Worm (Caenorhabditis elegans) whole organism, young adult: ENCODE results near the gene chil-24.

Experiments
- F57A8.1 ChIP-seq: fragments of 200-800 bp; sonication (Bioruptor generic); optimal IDR thresholded peaks from 2 replicates; lab custom pipeline; 2018; ENCODE audit warnings: mild to moderate bottlenecking, missing genetic modification characterization, moderate library complexity, missing compliant biosample characterization
- ama-1 ChIP-seq, 3 experiments: fragments of 150-350 bp in 1 of 3; sonication (generic microtip) in 2 of 3; optimal IDR thresholded peaks; 2 replicates each; lab custom pipeline; 2014 to 2018; ENCODE audit warnings: missing biosample characterization in 2 of 3, missing genetic modification characterization in 2 of 3, missing genetic modification reagents in 2 of 3
- ceh-58 ChIP-seq: fragments of 200-800 bp; sonication (Bioruptor generic); IDR thresholded peaks from 2 replicates; pipeline ENCODE4 v1.3.6; 2022; ENCODE audit warnings: missing genetic modification characterization, missing compliant biosample characterization
- chd-7 ChIP-seq: sonication (generic microtip); optimal IDR thresholded peaks from 2 replicates; lab custom pipeline; 2016; ENCODE audit warnings: mild to moderate bottlenecking, missing genetic modification characterization, moderate library complexity, missing compliant biosample characterization
- him-1 ChIP-seq: sonication (generic microtip); optimal IDR thresholded peaks from 2 replicates; lab custom pipeline; 2016; ENCODE audit warnings: missing genotype, missing genetic modification reagents, missing genetic modification characterization, missing compliant biosample characterization
- pha-4 ChIP-seq: fragments of 150-350 bp; sonication (generic microtip); optimal IDR thresholded peaks from 2 replicates; lab custom pipeline; 2014; ENCODE audit warnings: missing biosample characterization, missing genetic modification reagents, missing genetic modification characterization
- repo-1 ChIP-seq: sonication (generic microtip); optimal IDR thresholded peaks from 2 replicates; lab custom pipeline; 2017; ENCODE audit warnings: mild to moderate bottlenecking, missing genetic modification characterization, missing compliant biosample characterization
- rpc-1 ChIP-seq, 2 experiments: fragments of 150-350 bp in 1 of 2; sonication (generic microtip) in 1 of 2; optimal IDR thresholded peaks; 2 replicates each; lab custom pipeline; 2014 to 2018; ENCODE audit warnings: missing biosample characterization in 1 of 2, missing genetic modification characterization in 1 of 2, missing genetic modification reagents in 1 of 2, missing genotype in 1 of 2
- snpc-4 ChIP-seq, 5 experiments: fragments of 150-350 bp in 1 of 5; sonication (generic microtip) in 4 of 5; optimal IDR thresholded peaks; 2 replicates each; lab custom pipeline; 2014 to 2018; ENCODE audit warnings: missing genetic modification characterization in 5 of 5, missing biosample characterization in 3 of 5, antibody characterized with exemption in 2 of 5, mild to moderate bottlenecking in 2 of 5, missing compliant biosample characterization in 2 of 5, missing genotype in 2 of 5, moderate library complexity in 2 of 5, missing genetic modification reagents in 1 of 5
- somi-1 ChIP-seq: fragments of 200-800 bp; sonication (Bioruptor generic); optimal IDR thresholded peaks from 2 replicates; lab custom pipeline; 2018; ENCODE audit warnings: mild to moderate bottlenecking, missing genetic modification characterization, missing compliant biosample characterization
- unc-130 ChIP-seq: sonication (generic microtip); optimal IDR thresholded peaks from 2 replicates; lab custom pipeline; 2016; ENCODE audit warnings: missing genetic modification reagents, missing genetic modification characterization, missing compliant biosample characterization
- ztf-18 ChIP-seq: sonication (generic microtip); optimal IDR thresholded peaks from 2 replicates; lab custom pipeline; 2016; ENCODE audit warnings: missing genotype, mild to moderate bottlenecking, missing genetic modification characterization, missing compliant biosample characterization
- ztf-25 ChIP-seq: fragments of 200-800 bp; sonication (Bioruptor generic); IDR thresholded peaks from 2 replicates; pipeline ENCODE4 v1.3.6; 2022; ENCODE audit warnings: missing genetic modification reagents, missing genetic modification characterization, missing compliant biosample characterization

DNA sequence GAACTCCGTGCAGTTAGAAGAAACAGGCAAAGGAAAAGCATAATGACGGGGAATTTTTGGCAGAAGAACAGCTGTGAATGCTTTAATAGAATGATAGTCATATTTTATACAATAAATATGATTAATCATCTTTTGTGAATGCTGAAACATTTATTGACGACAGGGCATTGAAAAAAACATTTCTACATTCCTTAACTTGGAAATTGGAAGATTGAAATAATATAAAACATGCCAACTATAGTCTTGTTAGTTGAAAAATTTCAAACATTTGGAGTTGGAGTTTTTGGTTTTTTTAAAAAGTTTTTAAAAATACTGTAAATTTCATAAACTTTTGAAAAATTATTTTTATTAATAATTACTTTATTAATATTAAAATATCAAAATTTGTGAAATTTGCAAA lies 32.1 kb upstream of the chil-24 start, which contains the start of gene Y25C1A.14:
- TF ChIP-seq rpc-1 (optimal IDR thresholded peaks at IDR 0.05; lab: Kevin White, UChicago) (no peak), rpc-1 (tag; optimal IDR thresholded peaks at IDR 0.05; lab: Kevin White, UChicago) (no peak), somi-1 (no peak), F57A8.1 (GFP tag; lab: Kevin White, UChicago) (no peak), ceh-58 (GFP tag; lab: Robert Waterston, UW) (no peak), him-1 (tag; lab: Kevin White, UChicago) (no peak), unc-130 (GFP tag; lab: Kevin White, UChicago) (no peak), repo-1 (no peak), ama-1 (optimal IDR thresholded peaks at IDR 0.05; lab: Kevin White, UChicago) (no peak), ama-1 (GFP tag; optimal IDR thresholded peaks at IDR 0.05; lab: Kevin White, UChicago) (no peak), ztf-18 (tag; lab: Kevin White, UChicago) (no peak), ztf-25 (GFP tag; lab: Robert Waterston, UW) (no peak), chd-7 (tag; lab: Kevin White, UChicago) (no peak), snpc-4 (GFP tag; optimal IDR thresholded peaks at IDR 0.05; lab: Kevin White, UChicago) (no peak), snpc-4 (tag; optimal IDR thresholded peaks at IDR 0.05; lab: Kevin White, UChicago) (no peak), pha-4 (no peak)
